Fruit fly (Drosophila melanogaster) Kc167 (cell line): ENCODE data around the gene mRpL37.

Source experiments
- Myc ChIP-seq: fragments of >200 bp; optimal IDR thresholded peaks from 2 replicates; lab custom pipeline; 2017; ENCODE audit warnings: missing external identifiers
- Sin3A ChIP-seq: fragments of >200 bp; optimal IDR thresholded peaks from 2 replicates; lab custom pipeline; 2018; ENCODE audit warnings: missing external identifiers
- h ChIP-seq: fragments of >200 bp; optimal IDR thresholded peaks from 3 replicates; lab custom pipeline; 2018; ENCODE audit warnings: missing external identifiers
- psq ChIP-seq: fragments of >200 bp; optimal IDR thresholded peaks from 2 replicates; lab custom pipeline; 2017; ENCODE audit warnings: missing external identifiers

- TF ChIP-seq psq (lab: Kevin White, UChicago) = no peak
- TF ChIP-seq Sin3A (lab: Kevin White, UChicago) = no peak
- no peak for TF ChIP-seq Myc (lab: Kevin White, UChicago)
- TF ChIP-seq h (lab: Kevin White, UChicago) = no peak
Measured at dm6 chr3R:10829746-10830145, 45.9 kb upstream of the mRpL37 start.
